Worm (Caenorhabditis elegans) whole organism, midembryonic: ENCODE results near the gene C24H11.2.

ENCODE experiments used
- T22C8.4 ChIP-seq: fragments of 200-800 bp; sonication (Bioruptor generic); IDR thresholded peaks from 2 replicates; pipeline ENCODE4 v1.3.6; 2022; ENCODE audit warnings: missing genetic modification characterization, missing compliant biosample characterization
- cog-1 ChIP-seq: sonication (generic microtip); optimal IDR thresholded peaks from 2 replicates; lab custom pipeline; 2016; ENCODE audit warnings: missing genetic modification characterization, missing compliant biosample characterization
- med-1 ChIP-seq: sonication (generic microtip); optimal IDR thresholded peaks from 2 replicates; lab custom pipeline; 2017; ENCODE audit warnings: missing genetic modification characterization, mild to moderate bottlenecking, missing compliant biosample characterization, antibody characterized with exemption, missing genetic modification reagents; ENCODE audit not compliant: insufficient read depth
- ref-1 ChIP-seq: fragments of 200-800 bp; sonication (Bioruptor generic); conservative IDR thresholded peaks from 2 replicates; pipeline ENCODE4 v1.3.6; 2022; ENCODE audit warnings: missing genetic modification reagents, missing genetic modification characterization, missing compliant biosample characterization
- ztf-23 ChIP-seq: fragments of 200-800 bp; sonication (Bioruptor generic); IDR thresholded peaks from 2 replicates; pipeline ENCODE4 v1.3.6; 2022; ENCODE audit warnings: missing genetic modification reagents, missing genetic modification characterization, missing compliant biosample characterization

DNA sequence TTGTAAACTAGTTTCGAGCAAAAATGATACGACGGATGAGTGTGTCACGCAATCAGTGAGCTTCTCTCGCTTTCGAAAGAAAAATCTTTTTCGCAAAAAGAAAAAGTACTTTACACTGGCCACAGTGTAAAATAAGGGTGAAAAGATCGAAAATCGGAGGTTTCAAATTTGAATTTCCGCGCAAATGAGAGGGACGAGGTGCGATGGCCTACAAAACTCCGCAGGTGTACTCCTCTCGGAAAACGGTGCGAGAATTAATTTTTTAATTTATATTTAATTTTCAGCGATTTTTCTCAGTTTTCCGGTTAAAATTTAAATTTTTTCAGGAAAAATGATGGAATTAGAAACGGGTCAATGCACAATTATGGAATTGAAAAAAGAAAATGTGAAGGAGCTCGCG lies 45.4 kb downstream of the C24H11.2 start, which contains the start of gene mrt-2:
- TF ChIP-seq med-1 = no peak
- TF ChIP-seq ref-1 (GFP tag; lab: Robert Waterston, UW) = no peak
- peak; percentile 28 for TF ChIP-seq cog-1 (tag; lab: Kevin White, UChicago)
- TF ChIP-seq ztf-23 (GFP tag; lab: Robert Waterston, UW) = 0 out of 2 replicates have a peak, but pooled peaks have one; percentile 56
- TF ChIP-seq T22C8.4 (GFP tag; lab: Robert Waterston, UW) = peak; percentile 10; the same call in 1 of the 2 replicates
